Fruit fly (Drosophila melanogaster): ENCODE results near the gene Dyrk2.

Gene Dyrk2

dm6 chr2L:14182896-14183550 lies 50.9 kb downstream of the Dyrk2 start:
- TF ChIP-seq insv (optimal IDR thresholded peaks at IDR 0.05) (no peak), Myc (optimal IDR thresholded peaks at IDR 0.05) (no peak), ttk (optimal IDR thresholded peaks at IDR 0.05) (no peak), psq (optimal IDR thresholded peaks at IDR 0.05) (no peak), Sin3A (optimal IDR thresholded peaks at IDR 0.05) (no peak), h (optimal IDR thresholded peaks at IDR 0.05) (no peak)

- TF ChIP-seq Sin3A (optimal IDR thresholded peaks at IDR 0.05) = no peak
- TF ChIP-seq psq (optimal IDR thresholded peaks at IDR 0.05) = no peak
- no peak for TF ChIP-seq h (optimal IDR thresholded peaks at IDR 0.05)
- TF ChIP-seq ttk (optimal IDR thresholded peaks at IDR 0.05) = no peak
- TF ChIP-seq insv (optimal IDR thresholded peaks at IDR 0.05) = no peak
- TF ChIP-seq Myc (optimal IDR thresholded peaks at IDR 0.05) = no peak
Measured at dm6 chr2L:14181839-14182238, 52.1 kb downstream of the Dyrk2 start.

- no peak for TF ChIP-seq Sin3A (optimal IDR thresholded peaks at IDR 0.05)
- TF ChIP-seq psq (optimal IDR thresholded peaks at IDR 0.05) = no peak
- TF ChIP-seq Myc (optimal IDR thresholded peaks at IDR 0.05) = no peak
- TF ChIP-seq h (optimal IDR thresholded peaks at IDR 0.05) = no peak
Measured at dm6 chr2L:14180553-14180952, 53.4 kb downstream of the Dyrk2 start, which contains the start of gene CG43333. Gene CG43333, minus strand, starts transcription at chr2L:14180686.

- no peak for TF ChIP-seq Sin3A (optimal IDR thresholded peaks at IDR 0.05)
- no peak for TF ChIP-seq Myc (optimal IDR thresholded peaks at IDR 0.05)
- no peak for TF ChIP-seq psq (optimal IDR thresholded peaks at IDR 0.05)
- no peak for TF ChIP-seq ttk (optimal IDR thresholded peaks at IDR 0.05)
- no peak for TF ChIP-seq h (optimal IDR thresholded peaks at IDR 0.05)
- no peak for TF ChIP-seq insv (optimal IDR thresholded peaks at IDR 0.05)
Measured at dm6 chr2L:14179409-14179808, 54.5 kb downstream of the Dyrk2 start.

- TF ChIP-seq insv (optimal IDR thresholded peaks at IDR 0.05) (no peak), Myc (optimal IDR thresholded peaks at IDR 0.05) (no peak), h (optimal IDR thresholded peaks at IDR 0.05) (no peak), psq (optimal IDR thresholded peaks at IDR 0.05) (no peak), Sin3A (optimal IDR thresholded peaks at IDR 0.05) (no peak), ttk (optimal IDR thresholded peaks at IDR 0.05) (no peak)
Measured at dm6 chr2L:14177407-14177987, 56.4 kb downstream of the Dyrk2 start.

- no peak for TF ChIP-seq psq (optimal IDR thresholded peaks at IDR 0.05)
- no peak for TF ChIP-seq ttk (optimal IDR thresholded peaks at IDR 0.05)
- TF ChIP-seq h (optimal IDR thresholded peaks at IDR 0.05) = no peak
Measured at dm6 chr2L:14169653-14170052, 64.3 kb downstream of the Dyrk2 start.

- TF ChIP-seq psq (optimal IDR thresholded peaks at IDR 0.05) (no peak), ttk (optimal IDR thresholded peaks at IDR 0.05) (no peak), Sin3A (optimal IDR thresholded peaks at IDR 0.05) (no peak), h (optimal IDR thresholded peaks at IDR 0.05) (no peak), Myc (optimal IDR thresholded peaks at IDR 0.05) (no peak), insv (optimal IDR thresholded peaks at IDR 0.05) (no peak)
Measured at dm6 chr2L:14163122-14163521, 70.8 kb downstream of the Dyrk2 start, which contains the start of gene CG43332. Gene CG43332, minus strand, starts transcription at chr2L:14163222.

- no peak for TF ChIP-seq ttk (optimal IDR thresholded peaks at IDR 0.05)
- no peak for TF ChIP-seq insv (optimal IDR thresholded peaks at IDR 0.05)
- TF ChIP-seq psq (optimal IDR thresholded peaks at IDR 0.05) = no peak
- TF ChIP-seq h (optimal IDR thresholded peaks at IDR 0.05) = no peak
- TF ChIP-seq Myc (optimal IDR thresholded peaks at IDR 0.05) = no peak
- no peak for TF ChIP-seq Sin3A (optimal IDR thresholded peaks at IDR 0.05)
Measured at dm6 chr2L:14160887-14161286, 73.0 kb downstream of the Dyrk2 start.

dm6 chr2L:14157993-14158392 lies 75.9 kb downstream of the Dyrk2 start:
- no peak for TF ChIP-seq psq (optimal IDR thresholded peaks at IDR 0.05)
- TF ChIP-seq h (optimal IDR thresholded peaks at IDR 0.05) = no peak
- TF ChIP-seq insv (optimal IDR thresholded peaks at IDR 0.05) = no peak
- no peak for TF ChIP-seq ttk (optimal IDR thresholded peaks at IDR 0.05)
- no peak for TF ChIP-seq Sin3A (optimal IDR thresholded peaks at IDR 0.05)
- TF ChIP-seq Myc (optimal IDR thresholded peaks at IDR 0.05) = no peak

dm6 chr2L:14146368-14146767 lies 87.6 kb downstream of the Dyrk2 start:
- TF ChIP-seq Myc (optimal IDR thresholded peaks at IDR 0.05) = no peak
- no peak for TF ChIP-seq ttk (optimal IDR thresholded peaks at IDR 0.05)
- no peak for TF ChIP-seq Sin3A (optimal IDR thresholded peaks at IDR 0.05)
- TF ChIP-seq insv (optimal IDR thresholded peaks at IDR 0.05) = no peak
- TF ChIP-seq psq (optimal IDR thresholded peaks at IDR 0.05) = no peak
- TF ChIP-seq h (optimal IDR thresholded peaks at IDR 0.05) = no peak

- TF ChIP-seq ttk (optimal IDR thresholded peaks at IDR 0.05) = no peak
- TF ChIP-seq h (optimal IDR thresholded peaks at IDR 0.05) = no peak
- TF ChIP-seq insv (optimal IDR thresholded peaks at IDR 0.05) = no peak
Measured at dm6 chr2L:14142842-14143241, 91.1 kb downstream of the Dyrk2 start.

- TF ChIP-seq Sin3A (optimal IDR thresholded peaks at IDR 0.05) = no peak
- TF ChIP-seq ttk (optimal IDR thresholded peaks at IDR 0.05) = no peak
Measured at dm6 chr2L:14141238-14141637, 92.7 kb downstream of the Dyrk2 start.

dm6 chr2L:14136197-14136596 lies 97.7 kb downstream of the Dyrk2 start:
- TF ChIP-seq ttk (optimal IDR thresholded peaks at IDR 0.05) (no peak), Myc (optimal IDR thresholded peaks at IDR 0.05) (no peak), Sin3A (optimal IDR thresholded peaks at IDR 0.05) (no peak), h (optimal IDR thresholded peaks at IDR 0.05) (no peak), insv (optimal IDR thresholded peaks at IDR 0.05) (no peak), psq (optimal IDR thresholded peaks at IDR 0.05) (no peak)
